Fruit fly (Drosophila melanogaster) whole organism, embryonic: ENCODE measurements around the gene Rrp46.
A peak's percentile ranks its signal among the peaks of the same experiment; 100 is the strongest.

Experiments used
- Abd-B ChIP-seq: fragments of 200-800 bp; sonication (Bioruptor generic); optimal IDR thresholded peaks from 2 replicates; lab custom pipeline; 2018; ENCODE audit warnings: missing biosample characterization, mild to moderate bottlenecking, missing genetic modification characterization, moderate library complexity
- Bgb ChIP-seq: fragments of 200-800 bp; sonication (Bioruptor generic); IDR thresholded peaks from 2 replicates; pipeline ENCODE4 v1.3.6; 2022; ENCODE audit warnings: missing biosample characterization, missing genetic modification characterization; ENCODE audit not compliant: partially characterized antibody
- CG10462 ChIP-seq: fragments of 200-800 bp; sonication (Bioruptor generic); optimal IDR thresholded peaks from 2 replicates; lab custom pipeline; 2016; ENCODE audit warnings: missing biosample characterization, missing genetic modification characterization
- CG10959 ChIP-seq: fragments of 200-800 bp; sonication (Bioruptor generic); IDR thresholded peaks from 2 replicates; pipeline ENCODE4 v1.3.6; 2022; ENCODE audit warnings: missing biosample characterization, missing genetic modification characterization
- CG11723 ChIP-seq: fragments of 200-800 bp; sonication (Bioruptor generic); optimal IDR thresholded peaks from 2 replicates; lab custom pipeline; 2017; ENCODE audit warnings: missing biosample characterization, mild to moderate bottlenecking, missing genetic modification characterization
- CG12071 ChIP-seq: fragments of 200-800 bp; sonication (Bioruptor generic); optimal IDR thresholded peaks from 3 replicates; lab custom pipeline; 2018; ENCODE audit warnings: missing biosample characterization, mild to moderate bottlenecking, missing genetic modification characterization
- CG14441 ChIP-seq: fragments of 200-800 bp; sonication (Bioruptor generic); IDR thresholded peaks from 2 replicates; pipeline ENCODE4 v1.3.6; 2022; ENCODE audit warnings: missing biosample characterization, missing genetic modification characterization
- CG15601 ChIP-seq: fragments of 200-800 bp; sonication (Bioruptor generic); optimal IDR thresholded peaks from 3 replicates; lab custom pipeline; 2019; ENCODE audit warnings: missing biosample characterization, mild to moderate bottlenecking, missing genetic modification characterization, moderate library complexity
- CG15696 ChIP-seq: fragments of 200-800 bp; sonication (Bioruptor generic); optimal IDR thresholded peaks from 2 replicates; lab custom pipeline; 2019; ENCODE audit warnings: missing biosample characterization, mild to moderate bottlenecking, missing genetic modification characterization, moderate library complexity
- CG16815 ChIP-seq: fragments of 200-800 bp; sonication (Bioruptor generic); optimal IDR thresholded peaks from 3 replicates; lab custom pipeline; 2017; ENCODE audit warnings: missing biosample characterization, mild to moderate bottlenecking, missing genetic modification characterization
- CG30020 ChIP-seq: fragments of 200-800 bp; optimal IDR thresholded peaks from 2 replicates; lab custom pipeline; 2019; ENCODE audit warnings: missing biosample characterization, mild to moderate bottlenecking, missing genetic modification characterization, moderate library complexity
- CG31388 ChIP-seq: fragments of 200-800 bp; sonication (Bioruptor generic); optimal IDR thresholded peaks from 2 replicates; lab custom pipeline; 2016; ENCODE audit warnings: missing biosample characterization, missing genetic modification characterization
- CG3407 ChIP-seq: fragments of 200-800 bp; sonication (Bioruptor generic); optimal IDR thresholded peaks from 2 replicates; lab custom pipeline; 2018; ENCODE audit warnings: missing biosample characterization, mild to moderate bottlenecking, missing genetic modification characterization
- CG4617 ChIP-seq: fragments of 200-800 bp; sonication (Bioruptor generic); optimal IDR thresholded peaks from 3 replicates; lab custom pipeline; 2016; ENCODE audit warnings: missing biosample characterization, missing genetic modification characterization, borderline replicate concordance
- CG6654 ChIP-seq: fragments of 200-800 bp; sonication (Bioruptor generic); optimal IDR thresholded peaks from 2 replicates; lab custom pipeline; 2017; ENCODE audit warnings: missing biosample characterization, mild to moderate bottlenecking, missing genetic modification characterization
- CG7963 ChIP-seq: fragments of 200-800 bp; sonication (Bioruptor generic); IDR thresholded peaks from 3 replicates; pipeline ENCODE4 v1.3.6; 2022; ENCODE audit warnings: missing biosample characterization, missing genetic modification characterization; ENCODE audit not compliant: partially characterized antibody
- CG8944 ChIP-seq: fragments of 200-800 bp; sonication (Bioruptor generic); optimal IDR thresholded peaks from 3 replicates; lab custom pipeline; 2016; ENCODE audit warnings: missing biosample characterization, missing genetic modification characterization
- D ChIP-seq, 2 experiments: fragments of 200-800 bp in 1 of 2; fragments of >200 bp in 1 of 2; sonication (Bioruptor generic) in 1 of 2; optimal IDR thresholded peaks; 2 replicates in 1 of 2; 3 replicates in 1 of 2; lab custom pipeline; 2017; ENCODE audit warnings: mild to moderate bottlenecking in 1 of 2, missing biosample characterization in 1 of 2, missing genetic modification characterization in 1 of 2, missing genetic modification reagents in 1 of 2
- Dek ChIP-seq: fragments of 200-800 bp; sonication (Bioruptor generic); optimal IDR thresholded peaks from 3 replicates; lab custom pipeline; 2019; ENCODE audit warnings: missing biosample characterization, mild to moderate bottlenecking, missing genetic modification characterization, moderate library complexity
- Ets65A ChIP-seq: fragments of 200-800 bp; sonication (Bioruptor generic); peaks from one replicate; lab custom pipeline; 2016; ENCODE audit warnings: missing biosample characterization, missing genetic modification characterization
- Ets97D ChIP-seq: fragments of 200-800 bp; sonication (Bioruptor generic); optimal IDR thresholded peaks from 3 replicates; lab custom pipeline; 2016; ENCODE audit warnings: missing biosample characterization, missing genetic modification characterization
- Hey ChIP-seq: fragments of 200-800 bp; sonication (Bioruptor generic); optimal IDR thresholded peaks from 3 replicates; lab custom pipeline; 2018; ENCODE audit warnings: missing biosample characterization, mild to moderate bottlenecking, missing genetic modification characterization
- Hr51 ChIP-seq, 2 experiments: fragments of 200-800 bp; sonication (Bioruptor generic); optimal IDR thresholded peaks; 2 replicates in 1 of 2; 3 replicates in 1 of 2; lab custom pipeline; 2016 to 2018; ENCODE audit warnings: missing biosample characterization in 2 of 2, missing genetic modification characterization in 2 of 2, mild to moderate bottlenecking in 1 of 2, moderate library complexity in 1 of 2
- MTF-1 ChIP-seq: fragments of 200-800 bp; sonication (Bioruptor generic); optimal IDR thresholded peaks from 2 replicates; lab custom pipeline; 2018; ENCODE audit warnings: missing biosample characterization, mild to moderate bottlenecking, missing genetic modification characterization, borderline replicate concordance
- Med ChIP-seq: fragments of 200-800 bp; sonication (Bioruptor generic); peaks from one replicate; lab custom pipeline; 2016; ENCODE audit warnings: missing biosample characterization, missing genetic modification characterization, mild to moderate bottlenecking, inconsistent platforms, moderate library complexity
- Mes4 ChIP-seq: fragments of 200-800 bp; sonication (Bioruptor generic); optimal IDR thresholded peaks from 2 replicates; lab custom pipeline; 2016; ENCODE audit warnings: missing biosample characterization, missing genetic modification characterization
- Nf-YC ChIP-seq: fragments of 200-800 bp; optimal IDR thresholded peaks from 3 replicates; lab custom pipeline; 2019; ENCODE audit warnings: missing biosample characterization, mild to moderate bottlenecking, missing genetic modification characterization, moderate library complexity
- Xbp1 ChIP-seq: fragments of 200-800 bp; sonication (Bioruptor generic); optimal IDR thresholded peaks from 3 replicates; lab custom pipeline; 2016; ENCODE audit warnings: missing biosample characterization, mild to moderate bottlenecking, missing genetic modification characterization
- abd-A ChIP-seq: fragments of 200-800 bp; sonication (Bioruptor generic); optimal IDR thresholded peaks from 3 replicates; lab custom pipeline; 2019; ENCODE audit warnings: missing biosample characterization, mild to moderate bottlenecking, missing genetic modification characterization, moderate library complexity
- cad ChIP-seq: fragments of >200 bp; optimal IDR thresholded peaks from 2 replicates; lab custom pipeline; 2017; ENCODE audit warnings: missing biosample characterization, missing genetic modification characterization
- cg ChIP-seq: fragments of 200-800 bp; sonication (Bioruptor generic); optimal IDR thresholded peaks from 3 replicates; lab custom pipeline; 2019; ENCODE audit warnings: missing biosample characterization, mild to moderate bottlenecking, missing genetic modification characterization, moderate library complexity
- chn ChIP-seq: fragments of 200-800 bp; sonication (Bioruptor generic); optimal IDR thresholded peaks from 2 replicates; lab custom pipeline; 2016; ENCODE audit warnings: missing biosample characterization, missing genetic modification characterization
- dati ChIP-seq: fragments of 200-800 bp; sonication (Bioruptor generic); IDR thresholded peaks from 2 replicates; pipeline ENCODE4 v1.3.6; 2022; ENCODE audit warnings: missing biosample characterization, missing genetic modification characterization
- dimm ChIP-seq: fragments of 200-800 bp; sonication (Bioruptor generic); IDR thresholded peaks from 2 replicates; pipeline ENCODE4 v1.3.6; 2022; ENCODE audit warnings: missing biosample characterization, missing genetic modification characterization
- fu2 ChIP-seq: fragments of 200-800 bp; sonication (Bioruptor generic); optimal IDR thresholded peaks from 2 replicates; lab custom pipeline; 2016; ENCODE audit warnings: missing biosample characterization, missing genetic modification characterization
- nau ChIP-seq: fragments of 200-800 bp; sonication (Bioruptor generic); optimal IDR thresholded peaks from 3 replicates; lab custom pipeline; 2017; ENCODE audit warnings: missing biosample characterization, mild to moderate bottlenecking, missing genetic modification characterization, missing genetic modification reagents
- onecut ChIP-seq: fragments of 200-800 bp; sonication (Bioruptor generic); IDR thresholded peaks from 2 replicates; pipeline ENCODE4 v1.3.6; 2022; ENCODE audit warnings: missing biosample characterization, missing genetic modification characterization
- ro ChIP-seq: fragments of 200-800 bp; sonication (Bioruptor generic); IDR thresholded peaks from 2 replicates; pipeline ENCODE4 v1.3.6; 2022; ENCODE audit warnings: missing biosample characterization, missing genetic modification characterization
- scrt ChIP-seq: fragments of 200-800 bp; sonication (Bioruptor generic); optimal IDR thresholded peaks from 2 replicates; lab custom pipeline; 2018; ENCODE audit warnings: missing biosample characterization, mild to moderate bottlenecking, missing genetic modification characterization, moderate library complexity
- sd ChIP-seq: fragments of 200-800 bp; sonication (Bioruptor generic); optimal IDR thresholded peaks from 3 replicates; lab custom pipeline; 2018; ENCODE audit warnings: missing biosample characterization, mild to moderate bottlenecking, missing genetic modification characterization, moderate library complexity
- tgo ChIP-seq: fragments of 200-800 bp; sonication (Bioruptor generic); IDR thresholded peaks from 3 replicates; pipeline ENCODE4 v1.3.6; 2022; ENCODE audit warnings: missing biosample characterization, missing genetic modification characterization
- tin ChIP-seq: fragments of 200-800 bp; sonication (Bioruptor generic); optimal IDR thresholded peaks from 3 replicates; lab custom pipeline; 2016; ENCODE audit warnings: missing biosample characterization, missing genetic modification characterization

Rrp46 gene

DNA sequence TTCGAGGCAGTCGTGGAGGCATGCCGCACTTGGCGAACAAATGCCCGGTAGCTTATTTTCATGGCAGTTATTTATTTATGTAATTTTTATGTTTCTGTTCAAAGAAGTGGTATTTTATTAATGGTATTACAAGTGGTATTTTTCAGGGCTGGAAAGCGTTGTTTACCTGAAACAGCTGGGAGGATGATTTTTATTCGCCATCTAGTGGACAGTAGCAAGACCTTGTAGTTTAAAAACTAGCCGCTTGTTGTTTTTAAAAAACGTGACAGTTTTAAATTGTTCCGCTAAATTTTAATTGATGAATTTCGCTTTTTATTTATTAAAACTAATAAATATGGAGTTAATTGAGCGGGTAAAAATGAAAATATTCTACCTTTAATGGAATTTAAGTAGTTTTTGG lies 2.8 kb downstream of the Rrp46 start, which contains the start of gene CG6345 (continued):
- TF ChIP-seq CG30020 (peak; percentile 55), CG7963 (GFP tag; lab: Robert Waterston, UW) (no peak), Bgb (GFP tag; lab: Robert Waterston, UW) (no peak), CG4617 (GFP tag; lab: Kevin White, UChicago) (peak; percentile 60), fu2 (GFP tag; lab: Kevin White, UChicago) (peak; percentile 60), CG6654 (peak; percentile 80), nau (GFP tag; lab: Kevin White, UChicago) (peak; percentile 87), MTF-1 (peak; percentile 95), ro (no peak; the same call in 1 of the 2 replicates), D (optimal IDR thresholded peaks at IDR 0.05; lab: Kevin White, UChicago) (no peak), D (GFP tag; optimal IDR thresholded peaks at IDR 0.05; lab: Kevin White, UChicago) (peak; percentile 85)
- TF ChIP-seq, all 482 proteins: peak for 392

- TF ChIP-seq Nf-YC (tag; lab: Kevin White, UChicago) (peak; percentile 32), cg (GFP tag; lab: Kevin White, UChicago) (peak; percentile 14), abd-A (tag; lab: Kevin White, UChicago) (peak; percentile 63), onecut (GFP tag; lab: Robert Waterston, UW) (no peak), CG15696 (tag; lab: Kevin White, UChicago) (no peak), Mes4 (GFP tag; lab: Kevin White, UChicago) (no peak)
Observed at dm6 chr3R:10421167-10421566, 8.1 kb downstream of the Rrp46 start.

- TF ChIP-seq Med (GFP tag; lab: Kevin White, UChicago) (peak; percentile 45), chn (GFP tag; lab: Kevin White, UChicago) (no peak), CG14441 (GFP tag; lab: Robert Waterston, UW) (0 out of 2 replicates have a peak, but pooled peaks have one; percentile 4)
Observed at dm6 chr3R:10428324-10428723, 15.2 kb downstream of the Rrp46 start, which contains the start of gene CG46270. Gene CG46270, minus strand, starts transcription at chr3R:10428424.

- peak; percentile 81 for TF ChIP-seq Ets65A (GFP tag; lab: Kevin White, UChicago)
- peak; percentile 55 for TF ChIP-seq abd-A (tag; lab: Kevin White, UChicago)
- TF ChIP-seq Abd-B (GFP tag; lab: Kevin White, UChicago) = peak; percentile 53
- no peak for TF ChIP-seq CG8944
- TF ChIP-seq CG15601 (tag; lab: Kevin White, UChicago) = no peak
Observed at dm6 chr3R:10431089-10431488, 18.0 kb downstream of the Rrp46 start.

dm6 chr3R:10433408-10433980 lies 20.4 kb downstream of the Rrp46 start:
- TF ChIP-seq Hr51 (GFP tag; optimal IDR thresholded peaks at IDR 0.05; lab: Kevin White, UChicago) = no peak
- TF ChIP-seq scrt (GFP tag; lab: Kevin White, UChicago) = peak; percentile 90
- TF ChIP-seq cg (GFP tag; lab: Kevin White, UChicago) = peak; percentile 49
- peak; percentile 13 for TF ChIP-seq Xbp1 (GFP tag; lab: Kevin White, UChicago)
- TF ChIP-seq CG31388 (GFP tag; lab: Kevin White, UChicago) = no peak
- no peak for TF ChIP-seq CG12071
- TF ChIP-seq cad = peak; percentile 67
- TF ChIP-seq tin = no peak
- no peak for TF ChIP-seq Dek (tag; lab: Kevin White, UChicago)
- no peak for TF ChIP-seq dimm (GFP tag; lab: Robert Waterston, UW)
- no peak for TF ChIP-seq dati (GFP tag; lab: Robert Waterston, UW)
- TF ChIP-seq onecut (GFP tag; lab: Robert Waterston, UW) = peak; percentile 58; the same call in 1 of the 2 replicates
- TF ChIP-seq Ets97D (GFP tag; lab: Kevin White, UChicago) = no peak
- TF ChIP-seq tgo = no peak
- no peak for TF ChIP-seq CG10959 (GFP tag; lab: Robert Waterston, UW)
- TF ChIP-seq abd-A (tag; lab: Kevin White, UChicago) = peak; percentile 95
- TF ChIP-seq CG3407 (GFP tag; lab: Kevin White, UChicago) = no peak
- TF ChIP-seq Hey (tag; lab: Kevin White, UChicago) = peak; percentile 95
- TF ChIP-seq CG10462 (GFP tag; lab: Kevin White, UChicago) = no peak
- no peak for TF ChIP-seq CG11723 (GFP tag; lab: Kevin White, UChicago)
- no peak for TF ChIP-seq sd (tag; lab: Kevin White, UChicago)
- no peak for TF ChIP-seq CG16815
